Worm (Caenorhabditis elegans): ENCODE data around the gene ctl-2.

- TF ChIP-seq him-1 (tag; optimal IDR thresholded peaks at IDR 0.05): no peak
- TF ChIP-seq dao-5 (tag; optimal IDR thresholded peaks at IDR 0.05): no peak
Observed at ce11 chrII:14256779-14257178, 45.0 kb downstream of the ctl-2 start, which contains the start of gene Y54G11A.19.
